Fruit fly (Drosophila melanogaster) whole organism, prepupa: ENCODE data around the gene Polr3C.

Source experiments
- CG1621 ChIP-seq: fragments of 200-800 bp; sonication (Bioruptor generic); optimal IDR thresholded peaks from 3 replicates; lab custom pipeline; 2018; ENCODE audit warnings: missing biosample characterization, mild to moderate bottlenecking, missing genetic modification characterization
- CG6854 ChIP-seq: fragments of 200-800 bp; sonication (Bioruptor generic); optimal IDR thresholded peaks from 2 replicates; lab custom pipeline; 2017; ENCODE audit warnings: missing biosample characterization, mild to moderate bottlenecking, missing genetic modification characterization
- CG9139 ChIP-seq: fragments of 200-800 bp; sonication (Bioruptor generic); optimal IDR thresholded peaks from 3 replicates; lab custom pipeline; 2017; ENCODE audit warnings: missing biosample characterization, mild to moderate bottlenecking, missing genetic modification characterization
- Ets21C ChIP-seq: fragments of 200-800 bp; sonication (Bioruptor generic); optimal IDR thresholded peaks from 3 replicates; lab custom pipeline; 2016; ENCODE audit warnings: missing biosample characterization, missing genetic modification characterization
- esn ChIP-seq: fragments of 200-800 bp; sonication (Bioruptor generic); optimal IDR thresholded peaks from 2 replicates; lab custom pipeline; 2016; ENCODE audit warnings: missing biosample characterization, mild to moderate bottlenecking, missing genetic modification characterization, moderate library complexity
- fd85E ChIP-seq: fragments of 200-800 bp; sonication (Bioruptor generic); optimal IDR thresholded peaks from 3 replicates; lab custom pipeline; 2016; ENCODE audit warnings: missing biosample characterization, missing genetic modification characterization
- lz ChIP-seq: fragments of 200-800 bp; sonication (Bioruptor generic); optimal IDR thresholded peaks from 3 replicates; lab custom pipeline; 2016; ENCODE audit warnings: missing biosample characterization, missing genetic modification characterization
- ss ChIP-seq, 2 experiments: fragments of 200-800 bp; sonication (Bioruptor generic); optimal IDR thresholded peaks; 2 replicates in 1 of 2; 3 replicates in 1 of 2; lab custom pipeline; 2017 to 2018; ENCODE audit warnings: mild to moderate bottlenecking in 2 of 2, missing biosample characterization in 2 of 2, missing genetic modification characterization in 2 of 2, moderate library complexity in 1 of 2

dm6 chr3R:12426310-12426653, 33.9 kb upstream of the Polr3C start, which contains the start of gene NANS:
- no peak for TF ChIP-seq CG9139
- no peak for TF ChIP-seq Ets21C
- TF ChIP-seq lz (GFP tag; lab: Kevin White, UChicago), result no peak
- no peak for TF ChIP-seq CG1621 (tag; lab: Kevin White, UChicago)
- no peak for TF ChIP-seq fd85E (GFP tag; lab: Kevin White, UChicago)
- no peak for TF ChIP-seq esn
- TF ChIP-seq CG6854 (GFP tag; lab: Kevin White, UChicago), result peak; percentile 17
- TF ChIP-seq ss (GFP tag; optimal IDR thresholded peaks at IDR 0.05; lab: Kevin White, UChicago), result no peak
